Worm (Caenorhabditis elegans) whole organism, mixed stage, embryonic: ENCODE measurements around the gene ttr-48.
A peak's percentile ranks its signal among the peaks of the same experiment; 100 is the strongest.

Experiments used
- blmp-1 ChIP-seq: fragments of 150-350 bp; optimal IDR thresholded peaks from 2 replicates; lab custom pipeline; 2014; ENCODE audit warnings: missing biosample characterization, missing genetic modification characterization
- ceh-43 ChIP-seq: fragments of 200-800 bp; sonication (Bioruptor generic); optimal IDR thresholded peaks from 2 replicates; lab custom pipeline; 2018; ENCODE audit warnings: mild to moderate bottlenecking, missing genetic modification characterization, moderate library complexity, missing compliant biosample characterization
- ceh-83 ChIP-seq: fragments of 200-800 bp; sonication (Bioruptor generic); optimal IDR thresholded peaks from 2 replicates; lab custom pipeline; 2018; ENCODE audit warnings: mild to moderate bottlenecking, missing genetic modification characterization, missing compliant biosample characterization
- ces-1 ChIP-seq: fragments of 150-350 bp; optimal IDR thresholded peaks from 2 replicates; lab custom pipeline; 2014; ENCODE audit warnings: missing biosample characterization, missing genetic modification reagents, missing genetic modification characterization
- cnd-1 ChIP-seq: fragments of 200-800 bp; sonication (Bioruptor generic); optimal IDR thresholded peaks from 2 replicates; lab custom pipeline; 2018; ENCODE audit warnings: mild to moderate bottlenecking, missing genetic modification characterization, missing compliant biosample characterization
- drap-1 ChIP-seq: fragments of 200-800 bp; sonication (Bioruptor generic); optimal IDR thresholded peaks from 3 replicates; lab custom pipeline; 2018; ENCODE audit warnings: mild to moderate bottlenecking, missing genetic modification characterization, missing compliant biosample characterization
- elt-1 ChIP-seq: sonication (generic microtip); optimal IDR thresholded peaks from 2 replicates; lab custom pipeline; 2017; ENCODE audit warnings: missing genetic modification characterization, mild to moderate bottlenecking, missing compliant biosample characterization, antibody characterized with exemption, moderate library complexity, borderline replicate concordance; ENCODE audit not compliant: insufficient read depth
- elt-3 ChIP-seq: fragments of 150-350 bp; optimal IDR thresholded peaks from 2 replicates; lab custom pipeline; 2014; ENCODE audit warnings: missing biosample characterization, missing genetic modification characterization
- flh-1 ChIP-seq: fragments of 200-800 bp; sonication (Bioruptor generic); optimal IDR thresholded peaks from 2 replicates; lab custom pipeline; 2018; ENCODE audit warnings: mild to moderate bottlenecking, missing genetic modification characterization, moderate library complexity, missing compliant biosample characterization
- ham-2 ChIP-seq: fragments of 200-800 bp; sonication (Bioruptor generic); optimal IDR thresholded peaks from 2 replicates; lab custom pipeline; 2018; ENCODE audit warnings: mild to moderate bottlenecking, missing genetic modification characterization, missing compliant biosample characterization
- lin-13 ChIP-seq: fragments of 150-350 bp; optimal IDR thresholded peaks from 2 replicates; lab custom pipeline; 2014; ENCODE audit warnings: missing biosample characterization, missing genetic modification characterization
- lin-32 ChIP-seq: fragments of 200-800 bp; sonication (Bioruptor generic); optimal IDR thresholded peaks from 2 replicates; lab custom pipeline; 2018; ENCODE audit warnings: mild to moderate bottlenecking, missing genetic modification characterization, missing compliant biosample characterization
- lsy-2 ChIP-seq: fragments of 150-350 bp; optimal IDR thresholded peaks from 2 replicates; lab custom pipeline; 2014; ENCODE audit warnings: missing biosample characterization, missing genetic modification characterization
- mab-5 ChIP-seq: fragments of 150-350 bp; optimal IDR thresholded peaks from 2 replicates; lab custom pipeline; 2014; ENCODE audit warnings: missing biosample characterization, missing genetic modification characterization
- mep-1 ChIP-seq: fragments of 150-350 bp; optimal IDR thresholded peaks from 2 replicates; lab custom pipeline; 2017; ENCODE audit warnings: missing biosample characterization, missing genetic modification reagents, missing genetic modification characterization, inconsistent platforms
- nhr-12 ChIP-seq: fragments of 150-350 bp; optimal IDR thresholded peaks from 2 replicates; lab custom pipeline; 2014; ENCODE audit warnings: missing biosample characterization, missing genetic modification characterization
- nhr-2 ChIP-seq: fragments of 150-350 bp; optimal IDR thresholded peaks from 2 replicates; lab custom pipeline; 2014; ENCODE audit warnings: missing biosample characterization, missing genetic modification characterization
- nhr-237 ChIP-seq: fragments of 150-350 bp; optimal IDR thresholded peaks from 2 replicates; lab custom pipeline; 2014; ENCODE audit warnings: missing biosample characterization, missing genetic modification characterization
- nhr-28 ChIP-seq: fragments of 150-350 bp; optimal IDR thresholded peaks from 2 replicates; lab custom pipeline; 2014; ENCODE audit warnings: missing biosample characterization, missing genetic modification characterization
- nhr-76 ChIP-seq: sonication (generic microtip); optimal IDR thresholded peaks from 2 replicates; lab custom pipeline; 2017; ENCODE audit warnings: missing biosample characterization, missing genetic modification characterization
- pha-4 ChIP-seq: fragments of 150-350 bp; optimal IDR thresholded peaks from 2 replicates; lab custom pipeline; 2018; ENCODE audit warnings: missing biosample characterization, missing genetic modification reagents, missing genetic modification characterization
- sem-2 ChIP-seq: fragments of 200-800 bp; sonication (Bioruptor generic); optimal IDR thresholded peaks from 2 replicates; lab custom pipeline; 2018; ENCODE audit warnings: mild to moderate bottlenecking, missing genetic modification characterization, missing compliant biosample characterization
- snpc-4 ChIP-seq: fragments of 150-350 bp; optimal IDR thresholded peaks from 2 replicates; lab custom pipeline; 2014; ENCODE audit warnings: missing biosample characterization, missing genetic modification characterization
- sptf-1 ChIP-seq: sonication (generic microtip); optimal IDR thresholded peaks from 2 replicates; lab custom pipeline; 2017; ENCODE audit warnings: mild to moderate bottlenecking, missing genetic modification characterization, moderate library complexity, missing compliant biosample characterization
- tbx-8 ChIP-seq: fragments of 200-800 bp; sonication (Bioruptor generic); optimal IDR thresholded peaks from 2 replicates; lab custom pipeline; 2018; ENCODE audit warnings: mild to moderate bottlenecking, missing genetic modification characterization, moderate library complexity, missing compliant biosample characterization
- unc-120 ChIP-seq: sonication (generic microtip); optimal IDR thresholded peaks from 2 replicates; lab custom pipeline; 2017; ENCODE audit warnings: missing genetic modification characterization, missing compliant biosample characterization; ENCODE audit not compliant: poor library complexity, severe bottlenecking
- unc-39 ChIP-seq: fragments of 150-350 bp; optimal IDR thresholded peaks from 2 replicates; lab custom pipeline; 2014; ENCODE audit warnings: missing biosample characterization, missing genetic modification characterization
- zip-8 ChIP-seq: fragments of 150-350 bp; optimal IDR thresholded peaks from 2 replicates; lab custom pipeline; 2014; ENCODE audit warnings: missing biosample characterization, missing genetic modification characterization
- ztf-11 ChIP-seq: fragments of 150-350 bp; optimal IDR thresholded peaks from 2 replicates; lab custom pipeline; 2014; ENCODE audit warnings: missing biosample characterization, missing genetic modification characterization

ttr-48 gene

DNA sequence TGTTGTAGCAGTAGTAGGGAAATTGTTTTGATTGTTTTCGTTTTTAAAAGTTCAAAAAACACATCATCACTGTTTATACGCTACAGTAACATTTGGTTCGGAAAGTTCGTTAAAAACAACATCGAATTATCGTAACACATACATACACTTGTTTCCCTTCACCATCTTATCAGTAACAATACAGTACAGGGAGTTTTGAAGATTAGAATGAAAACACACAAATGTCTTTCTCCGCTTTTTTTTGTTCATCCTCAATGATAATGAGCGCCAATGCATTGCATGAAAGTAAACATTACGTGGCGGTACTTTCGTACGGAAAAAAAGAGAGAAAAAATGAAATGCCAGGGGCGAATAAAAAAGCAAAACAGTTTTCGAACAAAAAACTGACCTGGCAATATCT is 12.6 kb downstream of the ttr-48 start:
- TF ChIP-seq lin-32 (no peak), unc-120 (tag; lab: Kevin White, UChicago) (no peak), lin-13 (no peak), lsy-2 (tag; lab: Kevin White, UChicago) (no peak), nhr-28 (tag; lab: Kevin White, UChicago) (no peak), flh-1 (GFP tag; lab: Kevin White, UChicago) (no peak), cnd-1 (tag; lab: Kevin White, UChicago) (no peak), tbx-8 (GFP tag; lab: Kevin White, UChicago) (no peak), sptf-1 (no peak), nhr-237 (tag; lab: Kevin White, UChicago) (no peak), ces-1 (no peak), nhr-76 (tag; lab: Kevin White, UChicago) (no peak), snpc-4 (no peak), pha-4 (no peak), nhr-12 (tag; lab: Kevin White, UChicago) (no peak), ztf-11 (tag; lab: Kevin White, UChicago) (no peak), mep-1 (tag; lab: Kevin White, UChicago) (no peak), unc-39 (no peak), ceh-43 (GFP tag; lab: Kevin White, UChicago) (no peak)

DNA sequence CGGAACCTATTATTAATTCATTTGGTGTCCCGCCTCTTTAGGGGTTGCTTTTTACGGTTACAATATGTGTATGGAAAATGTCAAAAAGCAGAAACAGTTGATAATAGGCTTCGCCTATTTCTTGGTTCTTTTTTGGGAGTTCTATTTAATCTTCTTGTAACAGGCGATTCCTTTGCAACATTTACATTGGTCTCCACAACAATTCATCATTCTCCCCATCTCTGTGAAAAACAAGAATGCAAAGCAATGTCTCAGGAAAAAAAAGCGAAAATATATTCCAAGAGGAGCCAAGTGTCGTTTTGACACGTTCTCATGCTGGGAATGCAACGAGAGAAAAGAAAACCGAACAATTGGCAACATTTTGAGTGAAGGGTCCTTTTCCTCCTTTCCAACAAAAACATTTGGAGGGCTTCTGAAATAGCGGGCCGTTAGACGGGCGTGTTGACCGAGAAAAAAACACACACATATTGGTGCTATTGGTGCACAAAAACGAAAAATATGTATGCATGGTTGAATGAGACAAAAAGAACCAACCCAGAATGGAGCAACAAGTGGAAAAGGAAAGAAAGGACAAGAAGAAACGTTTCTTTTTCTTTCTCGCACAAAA is 13.5 kb downstream of the ttr-48 start:
- TF ChIP-seq drap-1 (GFP tag; lab: Kevin White, UChicago), result no peak
- no peak for TF ChIP-seq unc-39
- no peak for TF ChIP-seq lin-32
- TF ChIP-seq sptf-1, result no peak
- no peak for TF ChIP-seq blmp-1 (tag; lab: Kevin White, UChicago)
- no peak for TF ChIP-seq lin-13
- TF ChIP-seq, all 35 proteins: peak for 0

DNA sequence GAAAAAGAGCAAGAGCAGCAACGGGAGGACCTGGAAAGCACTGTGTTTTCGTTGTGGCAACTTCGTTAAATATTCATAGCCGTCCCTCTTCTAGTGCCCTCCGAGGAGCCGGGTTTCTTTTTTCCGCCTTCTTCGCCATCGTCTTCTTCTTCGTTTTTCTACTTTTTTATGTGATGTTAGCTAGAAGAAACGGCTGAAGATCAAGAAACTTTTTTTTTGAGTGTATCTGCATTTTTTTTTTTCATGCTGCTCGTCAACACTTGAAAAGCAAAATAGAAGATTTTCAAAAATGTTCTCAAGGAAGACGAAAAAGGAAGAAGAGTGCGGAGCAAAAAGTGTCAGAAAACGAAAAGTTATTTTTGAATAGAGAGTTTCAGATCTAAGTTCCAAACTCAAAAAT is 14.9 kb downstream of the ttr-48 start:
- TF ChIP-seq nhr-12 (tag; lab: Kevin White, UChicago) (no peak), sem-2 (GFP tag; lab: Kevin White, UChicago) (no peak), lsy-2 (tag; lab: Kevin White, UChicago) (no peak), nhr-237 (tag; lab: Kevin White, UChicago) (no peak), sptf-1 (no peak), nhr-2 (tag; lab: Kevin White, UChicago) (no peak), elt-1 (tag; lab: Kevin White, UChicago) (no peak), nhr-28 (tag; lab: Kevin White, UChicago) (no peak), blmp-1 (tag; lab: Kevin White, UChicago) (no peak), elt-3 (tag; lab: Kevin White, UChicago) (no peak), pha-4 (no peak), mab-5 (tag; lab: Kevin White, UChicago) (no peak), nhr-76 (tag; lab: Kevin White, UChicago) (no peak), ham-2 (GFP tag; lab: Kevin White, UChicago) (no peak), cnd-1 (tag; lab: Kevin White, UChicago) (no peak), unc-39 (no peak), ceh-83 (GFP tag; lab: Kevin White, UChicago) (no peak)

DNA sequence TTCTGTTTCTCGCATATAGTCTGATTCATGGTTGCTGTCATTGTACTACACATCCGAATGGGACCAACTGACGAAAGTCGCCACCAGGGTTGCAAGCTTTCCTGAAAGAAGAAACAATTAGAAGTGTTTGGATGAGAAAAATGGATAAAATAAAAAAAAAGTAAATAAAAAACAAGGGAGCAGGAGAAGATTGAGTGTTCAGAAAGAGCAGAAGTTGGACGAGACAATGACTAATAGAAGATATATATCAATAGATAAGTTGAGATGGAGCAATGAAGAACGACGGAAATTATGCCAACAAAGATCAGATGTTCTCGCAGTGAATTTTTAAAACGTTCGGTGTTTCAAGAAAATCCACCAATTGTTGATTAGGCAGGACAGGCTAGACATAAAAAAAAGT is 15.4 kb downstream of the ttr-48 start, which contains the start of gene fkh-9:
Gene fkh-9, minus strand, starts transcription at position 101 of the 400 bp plus-strand sequence.
- TF ChIP-seq snpc-4, result no peak

DNA sequence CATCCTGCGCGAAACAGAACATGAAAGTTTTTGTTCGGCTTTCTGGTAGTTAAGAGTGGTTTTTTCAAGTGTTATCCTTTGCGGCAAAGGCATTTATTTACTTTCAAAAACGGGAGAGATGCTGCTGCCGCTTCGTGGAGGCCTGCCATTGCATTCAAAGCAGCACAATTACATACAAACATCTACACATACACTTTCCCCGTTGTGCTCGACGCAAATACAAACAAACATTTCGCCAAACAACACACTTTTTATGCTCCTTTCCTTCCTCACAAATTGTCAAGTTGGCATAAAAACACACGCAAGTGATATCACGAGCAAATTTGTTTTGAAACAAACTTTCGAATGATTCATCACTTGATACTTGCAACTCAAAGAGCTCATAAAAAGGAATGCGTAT is 16.1 kb downstream of the ttr-48 start:
- no peak for TF ChIP-seq nhr-12 (tag; lab: Kevin White, UChicago)
- peak; percentile 67 for TF ChIP-seq pha-4
- no peak for TF ChIP-seq lsy-2 (tag; lab: Kevin White, UChicago)
- TF ChIP-seq blmp-1 (tag; lab: Kevin White, UChicago), result no peak
- no peak for TF ChIP-seq zip-8 (tag; lab: Kevin White, UChicago)
- TF ChIP-seq, all 35 proteins: peak for 1
